Worm (Caenorhabditis elegans) whole organism, L4/young adult: ENCODE data around the gene R12G8.1.

Experiments used
- W03F9.2 ChIP-seq: fragments of 150-350 bp; optimal IDR thresholded peaks from 2 replicates; lab custom pipeline; 2014; ENCODE audit warnings: missing biosample characterization, missing genetic modification characterization
- dao-5 ChIP-seq: sonication (generic microtip); optimal IDR thresholded peaks from 2 replicates; lab custom pipeline; 2016; ENCODE audit warnings: missing genotype, missing genetic modification characterization, moderate library complexity, missing compliant biosample characterization
- him-1 ChIP-seq: sonication (generic microtip); optimal IDR thresholded peaks from 2 replicates; lab custom pipeline; 2016; ENCODE audit warnings: missing genotype, missing genetic modification reagents, missing genetic modification characterization, missing compliant biosample characterization

Gene R12G8.1

ce11 chrV:17755592-17755991 is 6.5 kb upstream of the R12G8.1 start, which contains the start of gene pgp-9:
Gene pgp-9 (plus strand): TSS chrV:17755892.
- TF ChIP-seq him-1 (no peak), dao-5 (tag; lab: Kevin White, UChicago) (no peak), W03F9.2 (tag; lab: Kevin White, UChicago) (no peak)

ce11 chrV:17754999-17755398 is 6.0 kb upstream of the R12G8.1 start:
- no peak for TF ChIP-seq W03F9.2 (tag; lab: Kevin White, UChicago)
- TF ChIP-seq dao-5 (tag; lab: Kevin White, UChicago) = no peak
- no peak for TF ChIP-seq him-1

- TF ChIP-seq dao-5 (tag; lab: Kevin White, UChicago) (no peak), him-1 (no peak), W03F9.2 (tag; lab: Kevin White, UChicago) (no peak)
Measured at ce11 chrV:17752340-17752739, 3.3 kb upstream of the R12G8.1 start.

ce11 chrV:17746959-17747358 is 2.1 kb downstream of the R12G8.1 start, which contains the start of gene twk-36:
Gene twk-36 (minus strand): TSS chrV:17747059.
- TF ChIP-seq dao-5 (tag; lab: Kevin White, UChicago) (no peak), W03F9.2 (tag; lab: Kevin White, UChicago) (no peak), him-1 (no peak)

- TF ChIP-seq W03F9.2 (tag; lab: Kevin White, UChicago) (no peak), dao-5 (tag; lab: Kevin White, UChicago) (no peak), him-1 (no peak)
Measured at ce11 chrV:17743802-17744201, 5.2 kb downstream of the R12G8.1 start.

ce11 chrV:17739801-17740200 is 9.2 kb downstream of the R12G8.1 start, which contains the start of gene cutl-4:
Gene cutl-4 (minus strand): TSS chrV:17739901.
- no peak for TF ChIP-seq him-1
- no peak for TF ChIP-seq dao-5 (tag; lab: Kevin White, UChicago)
- TF ChIP-seq W03F9.2 (tag; lab: Kevin White, UChicago) = no peak

- TF ChIP-seq W03F9.2 (tag; lab: Kevin White, UChicago) (no peak), him-1 (no peak), dao-5 (tag; lab: Kevin White, UChicago) (no peak)
Measured at ce11 chrV:17732516-17732915, 16.5 kb downstream of the R12G8.1 start, which contains the start of gene twk-42. Gene twk-42 (minus strand): TSS chrV:17732616.

- TF ChIP-seq W03F9.2 (tag; lab: Kevin White, UChicago) = no peak
Measured at ce11 chrV:17728757-17729156, 20.3 kb downstream of the R12G8.1 start.

- TF ChIP-seq W03F9.2 (tag; lab: Kevin White, UChicago) (no peak), dao-5 (tag; lab: Kevin White, UChicago) (no peak), him-1 (no peak)
Measured at ce11 chrV:17728336-17728735, 20.7 kb downstream of the R12G8.1 start.

- TF ChIP-seq him-1 = no peak
- no peak for TF ChIP-seq dao-5 (tag; lab: Kevin White, UChicago)
- TF ChIP-seq W03F9.2 (tag; lab: Kevin White, UChicago) = no peak
Measured at ce11 chrV:17724704-17725103, 24.3 kb downstream of the R12G8.1 start, which contains the start of gene fat-5. Gene fat-5 (plus strand): TSS chrV:17725004.

- TF ChIP-seq him-1 = no peak
- TF ChIP-seq dao-5 (tag; lab: Kevin White, UChicago) = no peak
- TF ChIP-seq W03F9.2 (tag; lab: Kevin White, UChicago) = no peak
Measured at ce11 chrV:17723142-17723781, 25.8 kb downstream of the R12G8.1 start.

- TF ChIP-seq him-1 (no peak), W03F9.2 (tag; lab: Kevin White, UChicago) (no peak), dao-5 (tag; lab: Kevin White, UChicago) (no peak)
Measured at ce11 chrV:17722553-17722952, 26.5 kb downstream of the R12G8.1 start.

ce11 chrV:17721709-17722108 is 27.3 kb downstream of the R12G8.1 start:
- TF ChIP-seq him-1 = no peak
- TF ChIP-seq dao-5 (tag; lab: Kevin White, UChicago) = no peak
- no peak for TF ChIP-seq W03F9.2 (tag; lab: Kevin White, UChicago)

- no peak for TF ChIP-seq him-1
- no peak for TF ChIP-seq dao-5 (tag; lab: Kevin White, UChicago)
- TF ChIP-seq W03F9.2 (tag; lab: Kevin White, UChicago) = no peak
Measured at ce11 chrV:17718647-17719046, 30.4 kb downstream of the R12G8.1 start, which contains the start of gene str-77. Gene str-77 (plus strand): TSS chrV:17718947.

ce11 chrV:17714330-17714729 is 34.7 kb downstream of the R12G8.1 start, which contains the start of gene twk-33:
Gene twk-33 (minus strand): TSS chrV:17714377.
- no peak for TF ChIP-seq dao-5 (tag; lab: Kevin White, UChicago)
- TF ChIP-seq W03F9.2 (tag; lab: Kevin White, UChicago) = no peak
- no peak for TF ChIP-seq him-1
